Worm (Caenorhabditis elegans) whole organism, L4 larva: ENCODE measurements around the gene fil-1.

ENCODE experiments used
- F37D6.2 ChIP-seq: sonication (generic microtip); optimal IDR thresholded peaks from 2 replicates; lab custom pipeline; 2016; ENCODE audit warnings: mild to moderate bottlenecking, missing genetic modification characterization, missing compliant biosample characterization
- F49E8.2 ChIP-seq: sonication (generic microtip); optimal IDR thresholded peaks from 2 replicates; lab custom pipeline; 2016; ENCODE audit warnings: missing compliant biosample characterization, mild to moderate bottlenecking, missing genetic modification characterization, borderline replicate concordance
- R02D3.7 ChIP-seq: fragments of 150-350 bp; sonication (generic microtip); optimal IDR thresholded peaks from 3 replicates; lab custom pipeline; 2014; ENCODE audit warnings: missing biosample characterization, missing genetic modification characterization
- Y48G9A.11 ChIP-seq: fragments of 200-800 bp; sonication (Bioruptor generic); IDR thresholded peaks from 2 replicates; pipeline ENCODE4 v1.3.6; 2022; ENCODE audit warnings: missing genetic modification reagents, missing genetic modification characterization, missing compliant biosample characterization
- ZK337.2 ChIP-seq: fragments of 200-800 bp; sonication (Bioruptor generic); IDR thresholded peaks from 2 replicates; pipeline ENCODE4 v1.3.6; 2022; ENCODE audit warnings: missing genetic modification reagents, missing genetic modification characterization, missing compliant biosample characterization
- aha-1 ChIP-seq: fragments of 150-350 bp; peaks from one replicate; lab custom pipeline; 2014; ENCODE audit warnings: missing biosample characterization, missing genetic modification characterization
- attf-4 ChIP-seq: sonication (generic microtip); optimal IDR thresholded peaks from 3 replicates; lab custom pipeline; 2017; ENCODE audit warnings: missing biosample characterization, missing genetic modification characterization
- ceh-32 ChIP-seq: sonication (generic microtip); optimal IDR thresholded peaks from 2 replicates; lab custom pipeline; 2016; ENCODE audit warnings: mild to moderate bottlenecking, missing genetic modification characterization, missing compliant biosample characterization; ENCODE audit not compliant: poor library complexity
- ceh-44 ChIP-seq: fragments of 200-800 bp; sonication (Bioruptor generic); IDR thresholded peaks from 2 replicates; pipeline ENCODE4 v1.3.6; 2022; ENCODE audit warnings: missing genetic modification reagents, missing genetic modification characterization, missing compliant biosample characterization
- ceh-62 ChIP-seq: sonication (generic microtip); optimal IDR thresholded peaks from 2 replicates; lab custom pipeline; 2017; ENCODE audit warnings: missing biosample characterization, missing genetic modification characterization
- cey-2 ChIP-seq: sonication (generic microtip); optimal IDR thresholded peaks from 3 replicates; lab custom pipeline; 2017; ENCODE audit warnings: missing genetic modification characterization, mild to moderate bottlenecking, missing compliant biosample characterization, antibody characterized with exemption, borderline replicate concordance; ENCODE audit not compliant: insufficient read depth
- ctbp-1 ChIP-seq: fragments of 200-800 bp; sonication (Bioruptor generic); IDR thresholded peaks from 2 replicates; pipeline ENCODE4 v1.3.6; 2022; ENCODE audit warnings: missing genetic modification reagents, missing genetic modification characterization, missing compliant biosample characterization
- daf-16 ChIP-seq, 3 experiments: sonication (generic microtip); optimal IDR thresholded peaks; 2 replicates each; lab custom pipeline; 2016 to 2017; ENCODE audit warnings: missing genetic modification characterization in 3 of 3, missing genetic modification reagents in 3 of 3, mild to moderate bottlenecking in 2 of 3, missing compliant biosample characterization in 2 of 3, missing biosample characterization in 1 of 3, moderate library complexity in 1 of 3
- daf-8 ChIP-seq: fragments of 200-800 bp; sonication (Bioruptor generic); IDR thresholded peaks from 2 replicates; pipeline ENCODE4 v1.3.6; 2022; ENCODE audit warnings: missing genetic modification characterization, missing compliant biosample characterization
- dmd-6 ChIP-seq: fragments of 200-800 bp; sonication (Bioruptor generic); IDR thresholded peaks from 2 replicates; pipeline ENCODE4 v1.3.6; 2022; ENCODE audit warnings: missing genetic modification reagents, missing genetic modification characterization, missing compliant biosample characterization
- dve-1 ChIP-seq: sonication (generic microtip); optimal IDR thresholded peaks from 2 replicates; lab custom pipeline; 2017; ENCODE audit warnings: antibody characterized with exemption, mild to moderate bottlenecking, missing genetic modification characterization, missing compliant biosample characterization; ENCODE audit not compliant: insufficient read depth
- egl-27 ChIP-seq: sonication (generic microtip); optimal IDR thresholded peaks from 3 replicates; lab custom pipeline; 2017; ENCODE audit warnings: missing biosample characterization, missing genetic modification reagents, missing genetic modification characterization
- egl-43 ChIP-seq: fragments of 200-800 bp; sonication (Bioruptor generic); IDR thresholded peaks from 2 replicates; pipeline ENCODE4 v1.3.6; 2022; ENCODE audit warnings: missing genetic modification reagents, missing genetic modification characterization, missing compliant biosample characterization
- hif-1 ChIP-seq, 2 experiments: sonication (generic microtip); optimal IDR thresholded peaks; 2 replicates each; lab custom pipeline; 2016 to 2017; ENCODE audit warnings: missing compliant biosample characterization in 2 of 2, missing genetic modification characterization in 2 of 2, missing genetic modification reagents in 2 of 2, missing genotype in 2 of 2, mild to moderate bottlenecking in 1 of 2
- hlh-11 ChIP-seq: fragments of 200-800 bp; sonication (Bioruptor generic); optimal IDR thresholded peaks from 2 replicates; lab custom pipeline; 2018; ENCODE audit warnings: mild to moderate bottlenecking, missing genetic modification characterization, missing compliant biosample characterization
- hlh-30 ChIP-seq: sonication (generic microtip); optimal IDR thresholded peaks from 2 replicates; lab custom pipeline; 2017; ENCODE audit warnings: antibody characterized with exemption, mild to moderate bottlenecking, missing genetic modification characterization, missing compliant biosample characterization; ENCODE audit not compliant: insufficient read depth
- lim-7 ChIP-seq: fragments of 200-800 bp; sonication (Bioruptor generic); IDR thresholded peaks from 2 replicates; pipeline ENCODE4 v1.3.6; 2022; ENCODE audit warnings: missing genetic modification characterization, missing compliant biosample characterization
- lin-1 ChIP-seq: fragments of 200-800 bp; sonication (Bioruptor generic); IDR thresholded peaks from 2 replicates; pipeline ENCODE4 v1.3.6; 2022; ENCODE audit warnings: missing genetic modification reagents, missing genetic modification characterization, missing compliant biosample characterization
- lin-29 ChIP-seq: fragments of 200-800 bp; sonication (Bioruptor generic); IDR thresholded peaks from 2 replicates; pipeline ENCODE4 v1.3.6; 2022; ENCODE audit warnings: missing genetic modification reagents, missing genetic modification characterization, missing compliant biosample characterization
- lin-38 ChIP-seq: fragments of 200-800 bp; sonication (Bioruptor generic); IDR thresholded peaks from 2 replicates; pipeline ENCODE4 v1.3.6; 2022; ENCODE audit warnings: missing genetic modification reagents, missing genetic modification characterization, missing compliant biosample characterization
- lin-39 ChIP-seq: fragments of 150-350 bp; optimal IDR thresholded peaks from 2 replicates; lab custom pipeline; 2014; ENCODE audit warnings: missing biosample characterization, missing genetic modification reagents, missing genetic modification characterization
- lsy-2 ChIP-seq, 2 experiments: fragments of 150-350 bp in 1 of 2; sonication (generic microtip) in 1 of 2; optimal IDR thresholded peaks; 2 replicates each; lab custom pipeline; 2014 to 2017; ENCODE audit warnings: missing biosample characterization in 2 of 2, missing genetic modification characterization in 2 of 2
- madf-9 ChIP-seq: fragments of 200-800 bp; sonication (Bioruptor generic); conservative IDR thresholded peaks from 2 replicates; pipeline ENCODE4 v1.3.6; 2022; ENCODE audit warnings: missing genetic modification reagents, missing genetic modification characterization, missing compliant biosample characterization
- mdt-29 ChIP-seq: fragments of 200-800 bp; sonication (Bioruptor generic); IDR thresholded peaks from 2 replicates; pipeline ENCODE4 v1.3.6; 2022; ENCODE audit warnings: missing genetic modification reagents, missing genetic modification characterization, missing compliant biosample characterization
- mes-2 ChIP-seq: sonication (generic microtip); optimal IDR thresholded peaks from 2 replicates; lab custom pipeline; 2016; ENCODE audit warnings: missing genotype, mild to moderate bottlenecking, missing genetic modification characterization, missing compliant biosample characterization; ENCODE audit not compliant: poor library complexity, severe bottlenecking
- mxl-2 ChIP-seq: fragments of 200-800 bp; sonication (Bioruptor generic); conservative IDR thresholded peaks from 2 replicates; pipeline ENCODE4 v1.3.6; 2022; ENCODE audit warnings: missing genetic modification reagents, missing genetic modification characterization, missing compliant biosample characterization
- mxl-3 ChIP-seq: fragments of 200-800 bp; sonication (Bioruptor generic); optimal IDR thresholded peaks from 2 replicates; lab custom pipeline; 2018; ENCODE audit warnings: mild to moderate bottlenecking, missing genetic modification characterization, missing compliant biosample characterization
- nhr-10 ChIP-seq: fragments of 150-350 bp; optimal IDR thresholded peaks from 2 replicates; lab custom pipeline; 2014; ENCODE audit warnings: missing biosample characterization, missing genetic modification characterization
- nhr-11 ChIP-seq: fragments of 150-350 bp; optimal IDR thresholded peaks from 2 replicates; lab custom pipeline; 2014; ENCODE audit warnings: missing biosample characterization, missing genetic modification characterization
- nhr-25 ChIP-seq: sonication (generic microtip); optimal IDR thresholded peaks from 2 replicates; lab custom pipeline; 2017; ENCODE audit warnings: missing genetic modification characterization, mild to moderate bottlenecking, missing compliant biosample characterization, antibody characterized with exemption, moderate library complexity, borderline replicate concordance; ENCODE audit not compliant: insufficient read depth
- nhr-28 ChIP-seq: fragments of 150-350 bp; optimal IDR thresholded peaks from 2 replicates; lab custom pipeline; 2014; ENCODE audit warnings: missing biosample characterization, missing genetic modification characterization
- nhr-42 ChIP-seq: fragments of 200-800 bp; sonication (Bioruptor generic); IDR thresholded peaks from 2 replicates; pipeline ENCODE4 v1.3.6; 2022; ENCODE audit warnings: missing genetic modification characterization, missing compliant biosample characterization
- nhr-76 ChIP-seq: fragments of 150-350 bp; optimal IDR thresholded peaks from 2 replicates; lab custom pipeline; 2014; ENCODE audit warnings: missing biosample characterization, missing genetic modification characterization
- php-3 ChIP-seq: fragments of 200-800 bp; sonication (Bioruptor generic); IDR thresholded peaks from 2 replicates; pipeline ENCODE4 v1.3.6; 2022; ENCODE audit warnings: missing genetic modification reagents, missing genetic modification characterization, missing compliant biosample characterization
- rbr-2 ChIP-seq: sonication (generic microtip); optimal IDR thresholded peaks from 2 replicates; lab custom pipeline; 2016; ENCODE audit warnings: missing genotype, missing genetic modification characterization, missing compliant biosample characterization
- spr-1 ChIP-seq: sonication (generic microtip); optimal IDR thresholded peaks from 2 replicates; lab custom pipeline; 2016; ENCODE audit warnings: mild to moderate bottlenecking, missing genetic modification characterization, missing compliant biosample characterization
- spr-3 ChIP-seq: fragments of 200-800 bp; sonication (Bioruptor generic); optimal IDR thresholded peaks from 2 replicates; lab custom pipeline; 2018; ENCODE audit warnings: mild to moderate bottlenecking, missing genetic modification characterization, missing compliant biosample characterization
- unc-130 ChIP-seq: sonication (generic microtip); optimal IDR thresholded peaks from 2 replicates; lab custom pipeline; 2016; ENCODE audit warnings: missing genetic modification reagents, missing genetic modification characterization, missing compliant biosample characterization
- vab-7 ChIP-seq: fragments of 200-800 bp; sonication (Bioruptor generic); IDR thresholded peaks from 2 replicates; pipeline ENCODE4 v1.3.6; 2022; ENCODE audit warnings: missing genetic modification reagents, missing genetic modification characterization, missing compliant biosample characterization
- zag-1 ChIP-seq: fragments of 150-350 bp; optimal IDR thresholded peaks from 2 replicates; lab custom pipeline; 2014; ENCODE audit warnings: missing biosample characterization, missing genetic modification characterization
- zfp-3 ChIP-seq: fragments of 200-800 bp; sonication (Bioruptor generic); conservative IDR thresholded peaks from 2 replicates; pipeline ENCODE4 v1.3.6; 2022; ENCODE audit warnings: missing genetic modification reagents, missing genetic modification characterization, missing compliant biosample characterization
- zip-11 ChIP-seq: fragments of 200-800 bp; sonication (Bioruptor generic); IDR thresholded peaks from 2 replicates; pipeline ENCODE4 v1.3.6; 2022; ENCODE audit warnings: missing genetic modification characterization, missing compliant biosample characterization
- ztf-11 ChIP-seq: fragments of 150-350 bp; optimal IDR thresholded peaks from 2 replicates; lab custom pipeline; 2014; ENCODE audit warnings: missing biosample characterization, missing genetic modification characterization
- ztf-7 ChIP-seq: fragments of 150-350 bp; optimal IDR thresholded peaks from 2 replicates; lab custom pipeline; 2014; ENCODE audit warnings: missing biosample characterization, missing genetic modification characterization

fil-1 gene

DNA sequence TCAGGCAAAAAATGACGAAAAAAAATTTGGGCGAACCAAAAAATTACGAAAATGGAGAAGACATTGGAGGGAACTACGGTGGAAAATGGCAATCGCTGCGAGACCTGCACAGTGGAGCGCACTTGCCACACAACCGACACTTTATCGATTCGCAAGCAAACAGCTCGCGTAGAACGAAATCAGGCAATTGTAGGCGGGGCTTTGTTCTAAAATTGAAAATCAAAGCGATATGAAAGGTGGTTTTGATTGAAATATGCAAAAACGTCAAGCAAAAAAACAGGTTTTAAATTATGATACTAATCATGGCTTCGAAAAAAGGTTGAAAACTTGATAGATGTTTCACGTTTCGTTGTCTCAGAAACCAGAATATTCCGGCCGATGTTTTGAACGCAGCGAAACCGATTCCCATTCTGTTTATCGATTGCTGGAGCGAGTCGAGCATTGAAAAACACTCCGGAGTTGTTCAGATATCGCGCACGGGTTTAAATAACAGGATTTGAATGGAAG is 8.6 kb downstream of the fil-1 start, which contains the start of the genes fib-1 and mut-15:
Gene fib-1 (minus strand): TSS at position 40 of the 507 bp plus-strand sequence.
Gene mut-15 (plus strand): TSS at position 360 of the 507 bp plus-strand sequence.
- TF ChIP-seq lin-39 (tag; lab: Kevin White, UChicago) (no peak), ctbp-1 (GFP tag; lab: Robert Waterston, UW) (peak; percentile 72), mes-2 (tag; lab: Kevin White, UChicago) (peak; percentile 96), lim-7 (GFP tag; lab: Robert Waterston, UW) (no peak), zfp-3 (GFP tag; lab: Robert Waterston, UW) (no peak), F49E8.2 (tag; lab: Kevin White, UChicago) (peak; percentile 48), daf-8 (no peak), Y48G9A.11 (GFP tag; lab: Robert Waterston, UW) (peak; percentile 87), nhr-11 (peak; percentile 91), spr-3 (peak; percentile 8), ztf-11 (tag; lab: Kevin White, UChicago) (no peak), egl-43 (GFP tag; lab: Robert Waterston, UW) (0 out of 2 replicates have a peak, but pooled peaks have one; percentile 45), nhr-25 (tag; lab: Kevin White, UChicago) (peak; percentile 73), aha-1 (tag; lab: Kevin White, UChicago) (peak; percentile 24), hif-1 (tag; optimal IDR thresholded peaks at IDR 0.05; lab: Kevin White, UChicago) (peak in 1 of 2 experiments; percentile 91), spr-1 (tag; lab: Kevin White, UChicago) (peak; percentile 71), daf-16 (GFP tag; optimal IDR thresholded peaks at IDR 0.05; lab: Kevin White, UChicago) (peak in 1 of 2 experiments; percentile 42), daf-16 (tag; optimal IDR thresholded peaks at IDR 0.05; lab: Kevin White, UChicago) (peak; percentile 54), hlh-30 (tag; lab: Kevin White, UChicago) (peak; percentile 77), F37D6.2 (tag; lab: Kevin White, UChicago) (peak; percentile 67), ceh-44 (peak; percentile 75), dve-1 (tag; lab: Kevin White, UChicago) (peak; percentile 89), lsy-2 (tag; optimal IDR thresholded peaks at IDR 0.05; lab: Kevin White, UChicago) (peak; percentile 89 to 97), ceh-32 (tag; lab: Kevin White, UChicago) (no peak), nhr-10 (no peak), dmd-6 (peak; percentile 80), mdt-29 (0 out of 2 replicates have a peak, but pooled peaks have one; percentile 33), lin-1 (GFP tag; lab: Robert Waterston, UW) (no peak), rbr-2 (peak; percentile 92), cey-2 (tag; lab: Kevin White, UChicago) (no peak), php-3 (GFP tag; lab: Robert Waterston, UW) (0 out of 2 replicates have a peak, but pooled peaks have one; percentile 19), ztf-7 (tag; lab: Kevin White, UChicago) (no peak), attf-4 (tag; lab: Kevin White, UChicago) (no peak), nhr-76 (tag; lab: Kevin White, UChicago) (no peak), hlh-11 (tag; lab: Kevin White, UChicago) (peak; percentile 88), mxl-2 (GFP tag; lab: Robert Waterston, UW) (no peak), zag-1 (no peak), lin-38 (GFP tag; lab: Robert Waterston, UW) (peak; percentile 99), nhr-42 (GFP tag; lab: Robert Waterston, UW) (peak; percentile 89; the same call in 1 of the 2 replicates), nhr-28 (peak; percentile 74), mxl-3 (GFP tag; lab: Kevin White, UChicago) (peak; percentile 78), ZK337.2 (GFP tag; lab: Robert Waterston, UW) (no peak), lin-29 (GFP tag; lab: Robert Waterston, UW) (no peak), zip-11 (GFP tag; lab: Robert Waterston, UW) (no peak), unc-130 (GFP tag; lab: Kevin White, UChicago) (peak; percentile 94), ceh-62 (tag; lab: Kevin White, UChicago) (no peak), R02D3.7 (no peak), vab-7 (GFP tag; lab: Robert Waterston, UW) (peak; percentile 60; the same call in 1 of the 2 replicates), egl-27 (peak; percentile 54), madf-9 (GFP tag; lab: Robert Waterston, UW) (no peak)
